Worm (Caenorhabditis elegans) whole organism, L4 larva: Measurements from ENCODE around the gene F19H6.6.

Experiments used
- ama-1 ChIP-seq: fragments of 150-350 bp; optimal IDR thresholded peaks from 2 replicates; lab custom pipeline; 2014; ENCODE audit warnings: inconsistent platforms, mixed read lengths
- dpl-1 ChIP-seq: fragments of 150-350 bp; optimal IDR thresholded peaks from 2 replicates; lab custom pipeline; 2014; ENCODE audit warnings: missing biosample characterization, missing genetic modification reagents, missing genetic modification characterization
- fkh-10 ChIP-seq: fragments of 150-350 bp; optimal IDR thresholded peaks from 2 replicates; lab custom pipeline; 2014; ENCODE audit warnings: missing biosample characterization, missing genetic modification reagents, missing genetic modification characterization
- fos-1 ChIP-seq: fragments of 150-350 bp; optimal IDR thresholded peaks from 2 replicates; lab custom pipeline; 2014; ENCODE audit warnings: missing biosample characterization, missing genetic modification characterization
- hlh-30 ChIP-seq: sonication (generic microtip); optimal IDR thresholded peaks from 2 replicates; lab custom pipeline; 2017; ENCODE audit warnings: antibody characterized with exemption, mild to moderate bottlenecking, missing genetic modification characterization, missing compliant biosample characterization; ENCODE audit not compliant: insufficient read depth
- lin-29 ChIP-seq: fragments of 200-800 bp; sonication (Bioruptor generic); IDR thresholded peaks from 2 replicates; pipeline ENCODE4 v1.3.6; 2022; ENCODE audit warnings: missing genetic modification reagents, missing genetic modification characterization, missing compliant biosample characterization

ce11 chrX:12341338-12341737 lies 19.3 kb upstream of the F19H6.6 start, which contains the start of gene zig-2:
- TF ChIP-seq fkh-10 (GFP tag; lab: Kevin White, UChicago) = no peak
- no peak for TF ChIP-seq ama-1 (lab: Kevin White, UChicago)
- no peak for TF ChIP-seq dpl-1 (GFP tag; lab: Kevin White, UChicago)
- TF ChIP-seq hlh-30 (tag; lab: Kevin White, UChicago) = no peak
- TF ChIP-seq fos-1 (tag; lab: Kevin White, UChicago) = no peak
- TF ChIP-seq lin-29 (GFP tag; lab: Robert Waterston, UW) = no peak
